Fruit fly (Drosophila melanogaster): ENCODE data around the gene isoQC.

isoQC gene

dm6 chr3L:20517179-20517834 lies 43.0 kb downstream of the isoQC start:
- TF ChIP-seq ttk (optimal IDR thresholded peaks at IDR 0.05) (no peak), insv (optimal IDR thresholded peaks at IDR 0.05) (no peak), psq (optimal IDR thresholded peaks at IDR 0.05) (no peak), h (optimal IDR thresholded peaks at IDR 0.05) (no peak), Sin3A (optimal IDR thresholded peaks at IDR 0.05) (no peak), Myc (optimal IDR thresholded peaks at IDR 0.05) (no peak)

- TF ChIP-seq insv (optimal IDR thresholded peaks at IDR 0.05) (no peak), Myc (optimal IDR thresholded peaks at IDR 0.05) (no peak), psq (optimal IDR thresholded peaks at IDR 0.05) (peak; percentile 63), h (optimal IDR thresholded peaks at IDR 0.05) (no peak), Sin3A (optimal IDR thresholded peaks at IDR 0.05) (no peak), ttk (optimal IDR thresholded peaks at IDR 0.05) (no peak)
Observed at dm6 chr3L:20517897-20518804, 43.9 kb downstream of the isoQC start.

dm6 chr3L:20518805-20519503 lies 44.7 kb downstream of the isoQC start, which contains the start of gene BNIP3:
Gene BNIP3 (minus strand): TSS chr3L:20519393.
- TF ChIP-seq psq (optimal IDR thresholded peaks at IDR 0.05) (no peak), h (optimal IDR thresholded peaks at IDR 0.05) (no peak), Myc (optimal IDR thresholded peaks at IDR 0.05) (no peak), ttk (optimal IDR thresholded peaks at IDR 0.05) (no peak), insv (optimal IDR thresholded peaks at IDR 0.05) (no peak), Sin3A (optimal IDR thresholded peaks at IDR 0.05) (no peak)

- no peak for TF ChIP-seq h (optimal IDR thresholded peaks at IDR 0.05)
- TF ChIP-seq insv (optimal IDR thresholded peaks at IDR 0.05): no peak
- no peak for TF ChIP-seq ttk (optimal IDR thresholded peaks at IDR 0.05)
- no peak for TF ChIP-seq psq (optimal IDR thresholded peaks at IDR 0.05)
- no peak for TF ChIP-seq Myc (optimal IDR thresholded peaks at IDR 0.05)
- TF ChIP-seq Sin3A (optimal IDR thresholded peaks at IDR 0.05): no peak
Observed at dm6 chr3L:20520687-20521169, 46.5 kb downstream of the isoQC start, which contains the start of the genes mTerf3 and CG5104. Gene mTerf3 (minus strand): TSS chr3L:20520772. Gene CG5104 (plus strand): TSS chr3L:20521009.

- TF ChIP-seq psq (optimal IDR thresholded peaks at IDR 0.05) (no peak), ttk (optimal IDR thresholded peaks at IDR 0.05) (no peak), Myc (optimal IDR thresholded peaks at IDR 0.05) (no peak), insv (optimal IDR thresholded peaks at IDR 0.05) (no peak), h (optimal IDR thresholded peaks at IDR 0.05) (no peak), Sin3A (optimal IDR thresholded peaks at IDR 0.05) (no peak)
Observed at dm6 chr3L:20524409-20525010, 50.2 kb downstream of the isoQC start.

- TF ChIP-seq h (optimal IDR thresholded peaks at IDR 0.05): no peak
- TF ChIP-seq Myc (optimal IDR thresholded peaks at IDR 0.05): no peak
- TF ChIP-seq ttk (optimal IDR thresholded peaks at IDR 0.05): no peak
- no peak for TF ChIP-seq psq (optimal IDR thresholded peaks at IDR 0.05)
Observed at dm6 chr3L:20525743-20526142, 51.5 kb downstream of the isoQC start.

dm6 chr3L:20526143-20526195 lies 51.7 kb downstream of the isoQC start, which contains the start of gene Pss:
Gene Pss (minus strand): TSS chr3L:20526174.
- no peak for TF ChIP-seq ttk (optimal IDR thresholded peaks at IDR 0.05)
- no peak for TF ChIP-seq Myc (optimal IDR thresholded peaks at IDR 0.05)
- TF ChIP-seq insv (optimal IDR thresholded peaks at IDR 0.05): no peak
- no peak for TF ChIP-seq h (optimal IDR thresholded peaks at IDR 0.05)
- TF ChIP-seq psq (optimal IDR thresholded peaks at IDR 0.05): no peak
- no peak for TF ChIP-seq Sin3A (optimal IDR thresholded peaks at IDR 0.05)

dm6 chr3L:20526196-20526740 lies 52.0 kb downstream of the isoQC start, which contains the start of gene Nubp2:
Gene Nubp2 (plus strand): TSS chr3L:20526576.
- no peak for TF ChIP-seq Sin3A (optimal IDR thresholded peaks at IDR 0.05)
- TF ChIP-seq Myc (optimal IDR thresholded peaks at IDR 0.05): no peak
- no peak for TF ChIP-seq insv (optimal IDR thresholded peaks at IDR 0.05)
- no peak for TF ChIP-seq ttk (optimal IDR thresholded peaks at IDR 0.05)
- TF ChIP-seq psq (optimal IDR thresholded peaks at IDR 0.05): no peak
- TF ChIP-seq h (optimal IDR thresholded peaks at IDR 0.05): no peak
